Fruit fly (Drosophila melanogaster): ENCODE data around the gene Gtpx.

Gene Gtpx

DNA sequence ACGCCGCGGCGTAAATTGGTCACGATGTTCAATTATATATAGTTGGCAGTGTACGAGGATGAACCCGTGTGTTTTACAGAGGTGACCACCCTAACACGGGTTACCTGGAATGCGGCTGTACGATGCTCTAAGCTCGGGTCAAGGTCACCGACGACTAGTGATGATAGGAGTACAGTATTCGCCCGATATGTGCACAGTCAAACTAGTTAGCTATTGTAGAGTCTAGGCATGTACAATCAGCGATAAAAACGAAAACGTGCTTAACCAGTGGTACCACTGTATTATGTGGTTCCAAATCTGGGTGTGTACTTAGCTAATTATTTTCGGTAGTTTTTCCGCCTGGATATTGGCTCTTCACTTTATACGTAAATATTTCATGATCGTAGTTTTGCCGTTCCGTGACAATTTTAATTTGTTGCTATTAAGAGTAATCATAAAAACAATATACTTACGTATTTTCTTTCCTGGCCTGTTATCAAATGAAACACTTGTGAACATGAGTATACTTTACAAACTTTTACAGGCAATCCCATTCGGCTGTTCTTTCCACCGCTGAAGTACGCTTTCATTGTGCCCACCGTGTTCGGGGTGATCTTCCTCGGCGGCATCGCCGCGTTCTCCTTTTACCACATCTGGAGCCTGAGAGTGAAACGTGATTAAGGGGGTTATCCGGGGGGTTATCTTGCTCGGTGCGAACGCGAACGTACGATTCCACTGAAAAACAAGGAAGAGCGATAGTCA, 5.9 kb upstream of the Gtpx start (continued):
- TF ChIP-seq ara (GFP tag; IDR thresholded peaks at IDR 0.05) (peak; percentile 26; the same call in 1 of the 2 replicates), CG8281 (tag; optimal IDR thresholded peaks at IDR 0.05) (no peak), CG7556 (GFP tag; optimal IDR thresholded peaks at IDR 0.05) (no peak), CG3163 (GFP tag; optimal IDR thresholded peaks at IDR 0.05) (no peak), gce (GFP tag; IDR thresholded peaks at IDR 0.05) (no peak), tll (GFP tag; optimal IDR thresholded peaks at IDR 0.05) (no peak), luna (GFP tag; optimal IDR thresholded peaks at IDR 0.05) (peak; percentile 21), CG11085 (GFP tag; IDR thresholded peaks at IDR 0.05) (no peak), Adf1 (GFP tag; IDR thresholded peaks at IDR 0.05) (0 out of 2 replicates have a peak, but pooled peaks have one; percentile 10), CG1529 (GFP tag; optimal IDR thresholded peaks at IDR 0.05) (no peak), CG14050 (GFP tag; IDR thresholded peaks at IDR 0.05) (no peak), CG1602 (GFP tag; optimal IDR thresholded peaks at IDR 0.05) (no peak), CG13894 (tag; optimal IDR thresholded peaks at IDR 0.05) (no peak), disco-r (GFP tag; optimal IDR thresholded peaks at IDR 0.05) (no peak), CG12744 (GFP tag; optimal IDR thresholded peaks at IDR 0.05) (no peak), sima (GFP tag; optimal IDR thresholded peaks at IDR 0.05) (no peak), CG2116 (GFP tag; optimal IDR thresholded peaks at IDR 0.05) (no peak), Awh (GFP tag; IDR thresholded peaks at IDR 0.05) (no peak), dmrt99B (tag; optimal IDR thresholded peaks at IDR 0.05) (no peak), CG11695 (GFP tag; IDR thresholded peaks at IDR 0.05) (no peak), CG3407 (GFP tag; optimal IDR thresholded peaks at IDR 0.05) (no peak), CG4707 (GFP tag; optimal IDR thresholded peaks at IDR 0.05) (no peak), ftz-f1 (GFP tag; optimal IDR thresholded peaks at IDR 0.05) (peak; percentile 78), crc (GFP tag; optimal IDR thresholded peaks at IDR 0.05) (peak; percentile 6), trh (GFP tag; optimal IDR thresholded peaks at IDR 0.05) (no peak), CG18011 (GFP tag; optimal IDR thresholded peaks at IDR 0.05) (no peak), Side (GFP tag; optimal IDR thresholded peaks at IDR 0.05) (peak; percentile 7), CG15479 (GFP tag; optimal IDR thresholded peaks at IDR 0.05) (no peak), HHEX (GFP tag; optimal IDR thresholded peaks at IDR 0.05) (no peak), CG9437 (GFP tag; optimal IDR thresholded peaks at IDR 0.05) (no peak), z (GFP tag; IDR thresholded peaks at IDR 0.05) (no peak), hth (optimal IDR thresholded peaks at IDR 0.05) (no peak), bbx (GFP tag; IDR thresholded peaks at IDR 0.05; ENCODE audit: partially characterized antibody) (no peak), Nf-YB (GFP tag; optimal IDR thresholded peaks at IDR 0.05) (no peak), Oli (tag; optimal IDR thresholded peaks at IDR 0.05) (no peak), CG17385 (GFP tag; optimal IDR thresholded peaks at IDR 0.05) (peak; percentile 38), twi (tag; optimal IDR thresholded peaks at IDR 0.05) (no peak), Ravus (GFP tag; IDR thresholded peaks at IDR 0.05) (no peak), sisA (GFP tag; IDR thresholded peaks at IDR 0.05) (0 out of 2 replicates have a peak, but pooled peaks have one; percentile 18), jing (GFP tag; optimal IDR thresholded peaks at IDR 0.05) (no peak), H15 (GFP tag; IDR thresholded peaks at IDR 0.05) (no peak), CG12769 (tag; optimal IDR thresholded peaks at IDR 0.05) (peak; percentile 43), unc-4 (GFP tag; IDR thresholded peaks at IDR 0.05; ENCODE audit: partially characterized antibody) (no peak), NK7.1 (GFP tag; optimal IDR thresholded peaks at IDR 0.05) (no peak), Antp (GFP tag; optimal IDR thresholded peaks at IDR 0.05) (peak; percentile 34), Abd-B (GFP tag; optimal IDR thresholded peaks at IDR 0.05) (no peak), Max (GFP tag; optimal IDR thresholded peaks at IDR 0.05) (no peak), CG10209 (GFP tag; optimal IDR thresholded peaks at IDR 0.05) (no peak), bigmax (GFP tag; optimal IDR thresholded peaks at IDR 0.05) (no peak), CG10462 (GFP tag; optimal IDR thresholded peaks at IDR 0.05) (no peak)
